Worm (Caenorhabditis elegans): ENCODE data around the gene C54E10.11.

- TF ChIP-seq ama-1 (optimal IDR thresholded peaks at IDR 0.05) (no peak), madf-2 (tag; optimal IDR thresholded peaks at IDR 0.05) (no peak), T23F11.4 (GFP tag; optimal IDR thresholded peaks at IDR 0.05) (no peak), ceh-24 (tag; optimal IDR thresholded peaks at IDR 0.05) (no peak)
Measured at ce11 chrV:18771390-18771789, 30.6 kb downstream of the C54E10.11 start, which contains the start of gene clec-256.
